Worm (Caenorhabditis elegans) whole organism, mixed stage, embryonic: Measurements from ENCODE around the gene bcat-1.
A peak's percentile ranks its signal among the peaks of the same experiment; 100 is the strongest.

Experiments
- bed-3 ChIP-seq: fragments of 200-800 bp; sonication (Bioruptor generic); optimal IDR thresholded peaks from 3 replicates; lab custom pipeline; 2018; ENCODE audit warnings: mild to moderate bottlenecking, missing genetic modification characterization, moderate library complexity, missing compliant biosample characterization
- blmp-1 ChIP-seq: fragments of 150-350 bp; optimal IDR thresholded peaks from 2 replicates; lab custom pipeline; 2014; ENCODE audit warnings: missing biosample characterization, missing genetic modification characterization
- ceh-39 ChIP-seq: fragments of 150-350 bp; optimal IDR thresholded peaks from 2 replicates; lab custom pipeline; 2014; ENCODE audit warnings: missing biosample characterization, missing genetic modification characterization
- ceh-43 ChIP-seq: fragments of 200-800 bp; sonication (Bioruptor generic); optimal IDR thresholded peaks from 2 replicates; lab custom pipeline; 2018; ENCODE audit warnings: mild to moderate bottlenecking, missing genetic modification characterization, moderate library complexity, missing compliant biosample characterization
- ceh-83 ChIP-seq: fragments of 200-800 bp; sonication (Bioruptor generic); optimal IDR thresholded peaks from 2 replicates; lab custom pipeline; 2018; ENCODE audit warnings: mild to moderate bottlenecking, missing genetic modification characterization, missing compliant biosample characterization
- ces-1 ChIP-seq: fragments of 150-350 bp; optimal IDR thresholded peaks from 2 replicates; lab custom pipeline; 2014; ENCODE audit warnings: missing biosample characterization, missing genetic modification reagents, missing genetic modification characterization
- cnd-1 ChIP-seq: fragments of 200-800 bp; sonication (Bioruptor generic); optimal IDR thresholded peaks from 2 replicates; lab custom pipeline; 2018; ENCODE audit warnings: mild to moderate bottlenecking, missing genetic modification characterization, missing compliant biosample characterization
- drap-1 ChIP-seq: fragments of 200-800 bp; sonication (Bioruptor generic); optimal IDR thresholded peaks from 3 replicates; lab custom pipeline; 2018; ENCODE audit warnings: mild to moderate bottlenecking, missing genetic modification characterization, missing compliant biosample characterization
- elt-1 ChIP-seq: sonication (generic microtip); optimal IDR thresholded peaks from 2 replicates; lab custom pipeline; 2017; ENCODE audit warnings: missing genetic modification characterization, mild to moderate bottlenecking, missing compliant biosample characterization, antibody characterized with exemption, moderate library complexity, borderline replicate concordance; ENCODE audit not compliant: insufficient read depth
- elt-3 ChIP-seq: fragments of 150-350 bp; optimal IDR thresholded peaks from 2 replicates; lab custom pipeline; 2014; ENCODE audit warnings: missing biosample characterization, missing genetic modification characterization
- ham-2 ChIP-seq: fragments of 200-800 bp; sonication (Bioruptor generic); optimal IDR thresholded peaks from 2 replicates; lab custom pipeline; 2018; ENCODE audit warnings: mild to moderate bottlenecking, missing genetic modification characterization, missing compliant biosample characterization
- hlh-1 ChIP-seq: fragments of 150-350 bp; optimal IDR thresholded peaks from 2 replicates; lab custom pipeline; 2014; ENCODE audit warnings: missing biosample characterization, missing genetic modification reagents, missing genetic modification characterization
- lin-13 ChIP-seq: fragments of 150-350 bp; optimal IDR thresholded peaks from 2 replicates; lab custom pipeline; 2014; ENCODE audit warnings: missing biosample characterization, missing genetic modification characterization
- lin-32 ChIP-seq: fragments of 200-800 bp; sonication (Bioruptor generic); optimal IDR thresholded peaks from 2 replicates; lab custom pipeline; 2018; ENCODE audit warnings: mild to moderate bottlenecking, missing genetic modification characterization, missing compliant biosample characterization
- lsy-2 ChIP-seq: fragments of 150-350 bp; optimal IDR thresholded peaks from 2 replicates; lab custom pipeline; 2014; ENCODE audit warnings: missing biosample characterization, missing genetic modification characterization
- mab-5 ChIP-seq: fragments of 150-350 bp; optimal IDR thresholded peaks from 2 replicates; lab custom pipeline; 2014; ENCODE audit warnings: missing biosample characterization, missing genetic modification characterization
- mep-1 ChIP-seq: fragments of 150-350 bp; optimal IDR thresholded peaks from 2 replicates; lab custom pipeline; 2017; ENCODE audit warnings: missing biosample characterization, missing genetic modification reagents, missing genetic modification characterization, inconsistent platforms
- mls-2 ChIP-seq: sonication (generic microtip); optimal IDR thresholded peaks from 2 replicates; lab custom pipeline; 2016; ENCODE audit warnings: mild to moderate bottlenecking, missing genetic modification characterization, moderate library complexity, missing compliant biosample characterization
- nhr-12 ChIP-seq: fragments of 150-350 bp; optimal IDR thresholded peaks from 2 replicates; lab custom pipeline; 2014; ENCODE audit warnings: missing biosample characterization, missing genetic modification characterization
- nhr-2 ChIP-seq: fragments of 150-350 bp; optimal IDR thresholded peaks from 2 replicates; lab custom pipeline; 2014; ENCODE audit warnings: missing biosample characterization, missing genetic modification characterization
- nhr-237 ChIP-seq: fragments of 150-350 bp; optimal IDR thresholded peaks from 2 replicates; lab custom pipeline; 2014; ENCODE audit warnings: missing biosample characterization, missing genetic modification characterization
- nhr-28 ChIP-seq: fragments of 150-350 bp; optimal IDR thresholded peaks from 2 replicates; lab custom pipeline; 2014; ENCODE audit warnings: missing biosample characterization, missing genetic modification characterization
- pha-4 ChIP-seq: fragments of 150-350 bp; optimal IDR thresholded peaks from 2 replicates; lab custom pipeline; 2018; ENCODE audit warnings: missing biosample characterization, missing genetic modification reagents, missing genetic modification characterization
- snpc-4 ChIP-seq: fragments of 150-350 bp; optimal IDR thresholded peaks from 2 replicates; lab custom pipeline; 2014; ENCODE audit warnings: missing biosample characterization, missing genetic modification characterization
- sptf-1 ChIP-seq: sonication (generic microtip); optimal IDR thresholded peaks from 2 replicates; lab custom pipeline; 2017; ENCODE audit warnings: mild to moderate bottlenecking, missing genetic modification characterization, moderate library complexity, missing compliant biosample characterization
- tbx-8 ChIP-seq: fragments of 200-800 bp; sonication (Bioruptor generic); optimal IDR thresholded peaks from 2 replicates; lab custom pipeline; 2018; ENCODE audit warnings: mild to moderate bottlenecking, missing genetic modification characterization, moderate library complexity, missing compliant biosample characterization
- unc-120 ChIP-seq: sonication (generic microtip); optimal IDR thresholded peaks from 2 replicates; lab custom pipeline; 2017; ENCODE audit warnings: missing genetic modification characterization, missing compliant biosample characterization; ENCODE audit not compliant: poor library complexity, severe bottlenecking
- unc-39 ChIP-seq: fragments of 150-350 bp; optimal IDR thresholded peaks from 2 replicates; lab custom pipeline; 2014; ENCODE audit warnings: missing biosample characterization, missing genetic modification characterization
- unc-62 ChIP-seq: fragments of 150-350 bp; optimal IDR thresholded peaks from 2 replicates; lab custom pipeline; 2014; ENCODE audit warnings: missing biosample characterization, missing genetic modification reagents, missing genetic modification characterization
- zip-8 ChIP-seq: fragments of 150-350 bp; optimal IDR thresholded peaks from 2 replicates; lab custom pipeline; 2014; ENCODE audit warnings: missing biosample characterization, missing genetic modification characterization
- ztf-11 ChIP-seq: fragments of 150-350 bp; optimal IDR thresholded peaks from 2 replicates; lab custom pipeline; 2014; ENCODE audit warnings: missing biosample characterization, missing genetic modification characterization

The bcat-1 gene

ce11 chrX:12853079-12853478, 24.2 kb upstream of the bcat-1 start:
- no peak for TF ChIP-seq blmp-1 (tag; lab: Kevin White, UChicago)
- no peak for TF ChIP-seq nhr-28 (tag; lab: Kevin White, UChicago)
- no peak for TF ChIP-seq mls-2 (tag; lab: Kevin White, UChicago)
- no peak for TF ChIP-seq zip-8
- TF ChIP-seq bed-3 = no peak
- TF ChIP-seq unc-39 (tag; lab: Kevin White, UChicago) = no peak
- no peak for TF ChIP-seq hlh-1 (tag; lab: Kevin White, UChicago)
- no peak for TF ChIP-seq cnd-1
- TF ChIP-seq, all 35 proteins: peak for 0

- peak; percentile 64 for TF ChIP-seq lin-32 (GFP tag; lab: Kevin White, UChicago)
- peak; percentile 66 for TF ChIP-seq ces-1 (GFP tag; lab: Kevin White, UChicago)
- peak; percentile 9 for TF ChIP-seq hlh-1 (tag; lab: Kevin White, UChicago)
- TF ChIP-seq ceh-39 (tag; lab: Kevin White, UChicago) = peak; percentile 35
- no peak for TF ChIP-seq ceh-43 (GFP tag; lab: Kevin White, UChicago)
- TF ChIP-seq unc-62 (GFP tag; lab: Kevin White, UChicago) = no peak
Measured at ce11 chrX:12854135-12854534, 23.1 kb upstream of the bcat-1 start.

DNA sequence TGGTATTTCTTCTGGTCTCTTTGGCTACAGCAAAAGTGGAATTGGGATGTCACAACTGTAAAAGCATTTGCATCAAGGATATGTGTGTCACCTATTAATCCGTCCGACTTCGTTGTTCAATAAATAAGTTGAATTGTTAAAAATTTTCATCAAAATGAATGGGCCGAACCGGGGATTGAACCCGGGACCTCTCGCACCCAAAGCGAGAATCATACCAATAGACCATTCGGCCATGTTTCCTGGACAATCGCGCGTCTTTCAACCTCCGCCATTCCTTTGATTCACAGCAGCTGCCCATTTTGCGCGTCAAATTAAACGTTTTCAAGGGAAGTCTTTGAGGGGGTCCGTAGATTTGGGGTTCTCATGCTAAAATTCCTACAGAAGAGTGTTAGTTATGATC, 22.6 kb upstream of the bcat-1 start:
- no peak for TF ChIP-seq unc-39 (tag; lab: Kevin White, UChicago)
- TF ChIP-seq nhr-237 (tag; lab: Kevin White, UChicago) = no peak
- no peak for TF ChIP-seq nhr-28 (tag; lab: Kevin White, UChicago)
- TF ChIP-seq nhr-12 (tag; lab: Kevin White, UChicago) = no peak
- TF ChIP-seq mab-5 (tag; lab: Kevin White, UChicago) = no peak
- no peak for TF ChIP-seq ces-1 (GFP tag; lab: Kevin White, UChicago)
- no peak for TF ChIP-seq ceh-83 (GFP tag; lab: Kevin White, UChicago)
- TF ChIP-seq ztf-11 (tag; lab: Kevin White, UChicago) = no peak
- no peak for TF ChIP-seq snpc-4 (tag; lab: Kevin White, UChicago)
- no peak for TF ChIP-seq lsy-2 (tag; lab: Kevin White, UChicago)
- no peak for TF ChIP-seq nhr-2
- no peak for TF ChIP-seq elt-3 (tag; lab: Kevin White, UChicago)

- TF ChIP-seq mep-1 (tag; lab: Kevin White, UChicago) (no peak), ztf-11 (tag; lab: Kevin White, UChicago) (no peak), bed-3 (no peak), sptf-1 (tag; lab: Kevin White, UChicago) (no peak), ces-1 (GFP tag; lab: Kevin White, UChicago) (peak; percentile 10), ceh-83 (GFP tag; lab: Kevin White, UChicago) (no peak)
Measured at ce11 chrX:12857701-12858100, 19.6 kb upstream of the bcat-1 start, which contains the start of gene T14G8.2. Gene T14G8.2, plus strand, starts transcription at chrX:12858001.

DNA sequence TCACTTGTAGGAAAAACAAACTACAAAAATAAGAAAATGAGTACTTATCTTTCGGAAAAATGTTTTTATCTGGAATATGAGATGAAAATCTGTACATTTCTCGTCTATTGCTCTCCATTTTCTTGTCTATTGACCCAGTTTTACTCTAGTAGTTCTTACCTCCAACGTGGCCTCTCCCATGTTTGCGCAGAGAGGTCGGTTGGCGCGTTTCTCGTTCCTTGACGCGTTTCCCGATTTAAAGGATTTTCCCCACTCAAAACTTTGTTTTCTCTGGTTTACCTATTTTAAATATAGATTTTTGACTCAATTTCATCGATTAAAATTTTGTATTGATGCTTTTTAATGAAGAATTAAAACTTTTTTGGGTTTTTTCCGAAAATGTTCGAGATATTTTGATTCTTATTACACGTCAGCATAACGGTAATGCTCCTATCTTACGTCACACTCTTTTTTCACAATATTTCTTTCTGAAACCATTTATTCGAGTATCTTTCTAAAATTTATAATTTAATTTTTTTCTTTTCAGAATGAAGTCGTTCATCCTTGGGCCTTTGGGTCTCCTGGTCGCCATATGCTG, 16.5 kb upstream of the bcat-1 start, which contains the start of gene T14G8.3:
Gene T14G8.3 (plus strand): TSS at position 527 of the 577 bp plus-strand sequence.
- TF ChIP-seq zip-8 = peak; percentile 4
- peak; percentile 42 for TF ChIP-seq pha-4 (tag; lab: Kevin White, UChicago)
- TF ChIP-seq ces-1 (GFP tag; lab: Kevin White, UChicago) = no peak
- no peak for TF ChIP-seq tbx-8 (GFP tag; lab: Kevin White, UChicago)
- TF ChIP-seq lin-13 (tag; lab: Kevin White, UChicago) = peak; percentile 43
- no peak for TF ChIP-seq drap-1 (GFP tag; lab: Kevin White, UChicago)
- peak; percentile 26 for TF ChIP-seq mep-1 (tag; lab: Kevin White, UChicago)
- no peak for TF ChIP-seq nhr-12 (tag; lab: Kevin White, UChicago)

DNA sequence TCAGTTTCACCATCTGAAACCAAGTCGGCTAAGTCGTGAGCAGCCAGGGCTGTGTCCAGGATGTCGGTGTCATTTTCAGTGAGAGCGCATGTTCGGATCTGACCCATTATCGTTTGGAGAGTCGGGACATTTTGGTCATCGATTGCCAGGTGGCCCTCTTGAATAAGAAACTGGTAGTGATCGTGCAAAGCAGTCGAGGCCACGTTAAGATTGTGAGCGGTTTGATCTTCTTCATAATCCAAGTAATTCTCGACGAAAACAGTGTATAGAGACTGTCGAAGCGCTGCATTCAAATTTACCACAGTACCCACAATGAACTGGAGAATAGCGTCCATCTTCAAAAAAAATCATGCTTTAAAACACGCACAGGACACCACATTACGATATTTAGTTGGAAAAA, 14.8 kb upstream of the bcat-1 start, which contains the start of gene T14G8.6:
Gene T14G8.6 (minus strand): TSS at position 338 of the 400 bp plus-strand sequence.
- TF ChIP-seq elt-1 (tag; lab: Kevin White, UChicago) = no peak
- no peak for TF ChIP-seq nhr-2
- TF ChIP-seq ztf-11 (tag; lab: Kevin White, UChicago) = no peak
- no peak for TF ChIP-seq sptf-1 (tag; lab: Kevin White, UChicago)
- no peak for TF ChIP-seq mep-1 (tag; lab: Kevin White, UChicago)
- no peak for TF ChIP-seq unc-62 (GFP tag; lab: Kevin White, UChicago)
- TF ChIP-seq ces-1 (GFP tag; lab: Kevin White, UChicago) = no peak
- no peak for TF ChIP-seq elt-3 (tag; lab: Kevin White, UChicago)
- no peak for TF ChIP-seq lin-13 (tag; lab: Kevin White, UChicago)
- no peak for TF ChIP-seq mls-2 (tag; lab: Kevin White, UChicago)
- TF ChIP-seq ham-2 (GFP tag; lab: Kevin White, UChicago) = no peak
- TF ChIP-seq nhr-28 (tag; lab: Kevin White, UChicago) = no peak
- TF ChIP-seq ceh-83 (GFP tag; lab: Kevin White, UChicago) = no peak
- TF ChIP-seq unc-120 = no peak
- TF ChIP-seq zip-8 = no peak
- TF ChIP-seq hlh-1 (tag; lab: Kevin White, UChicago) = no peak
